Fruit fly (Drosophila melanogaster): ENCODE data around the gene CG33985.

CG33985 gene

dm6 chr3L:15493886-15494598, 32.6 kb downstream of the CG33985 start (continued):
- TF ChIP-seq ken (GFP tag; IDR thresholded peaks at IDR 0.05): no peak
- peak; percentile 35 for TF ChIP-seq CG8924 (tag; optimal IDR thresholded peaks at IDR 0.05)
- no peak for TF ChIP-seq hbn (GFP tag; IDR thresholded peaks at IDR 0.05; ENCODE audit: partially characterized antibody)
- TF ChIP-seq CG6254 (GFP tag; optimal IDR thresholded peaks at IDR 0.05): peak; percentile 8
- no peak for TF ChIP-seq crol (GFP tag; IDR thresholded peaks at IDR 0.05)
- TF ChIP-seq mld (GFP tag; IDR thresholded peaks at IDR 0.05; ENCODE audit: partially characterized antibody): no peak
- no peak for TF ChIP-seq D (optimal IDR thresholded peaks at IDR 0.05)
- peak; percentile 33 for TF ChIP-seq D (GFP tag; optimal IDR thresholded peaks at IDR 0.05)
- TF ChIP-seq croc (GFP tag; conservative IDR thresholded peaks at IDR 0.05): no peak
- no peak for TF ChIP-seq kni (GFP tag; optimal IDR thresholded peaks at IDR 0.05)
- no peak for TF ChIP-seq Optix (GFP tag; IDR thresholded peaks at IDR 0.05)
- no peak for TF ChIP-seq ac (GFP tag; optimal IDR thresholded peaks at IDR 0.05)
- no peak for TF ChIP-seq fd102C (GFP tag; optimal IDR thresholded peaks at IDR 0.05)
- no peak for TF ChIP-seq Dfd (GFP tag; optimal IDR thresholded peaks at IDR 0.05)
- TF ChIP-seq grau (tag; optimal IDR thresholded peaks at IDR 0.05): peak; percentile 30
- no peak for TF ChIP-seq onecut (GFP tag; IDR thresholded peaks at IDR 0.05)
- no peak; the same call in 2 of the 3 replicates for TF ChIP-seq CG6791 (GFP tag; IDR thresholded peaks at IDR 0.05; ENCODE audit: partially characterized antibody)
- no peak for TF ChIP-seq esg (GFP tag; conservative IDR thresholded peaks at IDR 0.05)
- no peak for TF ChIP-seq CG8089 (GFP tag; optimal IDR thresholded peaks at IDR 0.05)
- no peak for TF ChIP-seq Dad (GFP tag; optimal IDR thresholded peaks at IDR 0.05)
- no peak for TF ChIP-seq abd-A (tag; optimal IDR thresholded peaks at IDR 0.05)
- no peak for TF ChIP-seq Sry-β (GFP tag; optimal IDR thresholded peaks at IDR 0.05)
- no peak for TF ChIP-seq org-1 (GFP tag; optimal IDR thresholded peaks at IDR 0.05)
- no peak for TF ChIP-seq CG31365 (tag; optimal IDR thresholded peaks at IDR 0.05)
- TF ChIP-seq nerfin-2 (GFP tag; IDR thresholded peaks at IDR 0.05; ENCODE audit: partially characterized antibody): no peak
- no peak for TF ChIP-seq YL-1 (GFP tag; optimal IDR thresholded peaks at IDR 0.05)
- no peak for TF ChIP-seq Ets97D (GFP tag; optimal IDR thresholded peaks at IDR 0.05)
- TF ChIP-seq bcd (GFP tag; optimal IDR thresholded peaks at IDR 0.05): peak; percentile 34
- TF ChIP-seq CG12659 (GFP tag; optimal IDR thresholded peaks at IDR 0.05): peak; percentile 23
- TF ChIP-seq br (optimal IDR thresholded peaks at IDR 0.05): no peak
- no peak for TF ChIP-seq CG10565 (GFP tag; optimal IDR thresholded peaks at IDR 0.05)
- no peak for TF ChIP-seq gt (GFP tag; IDR thresholded peaks at IDR 0.05)
- no peak for TF ChIP-seq CG11456 (GFP tag; IDR thresholded peaks at IDR 0.05)
- no peak for TF ChIP-seq ro (GFP tag; IDR thresholded peaks at IDR 0.05)
- TF ChIP-seq BEAF-32 (GFP tag; optimal IDR thresholded peaks at IDR 0.05): no peak
- TF ChIP-seq CG16813 (GFP tag; IDR thresholded peaks at IDR 0.05; ENCODE audit: partially characterized antibody): no peak
- TF ChIP-seq zf30C (GFP tag; optimal IDR thresholded peaks at IDR 0.05): no peak
- TF ChIP-seq NFAT (GFP tag; IDR thresholded peaks at IDR 0.05): no peak
- TF ChIP-seq CG9437 (GFP tag; optimal IDR thresholded peaks at IDR 0.05): no peak
- TF ChIP-seq wdn (GFP tag; IDR thresholded peaks at IDR 0.05): no peak
- TF ChIP-seq amos (GFP tag; IDR thresholded peaks at IDR 0.05; ENCODE audit: partially characterized antibody): no peak
- TF ChIP-seq CG13123 (GFP tag; optimal IDR thresholded peaks at IDR 0.05): no peak
- no peak for TF ChIP-seq TFAM (GFP tag; optimal IDR thresholded peaks at IDR 0.05)
- no peak for TF ChIP-seq CG9797 (GFP tag; optimal IDR thresholded peaks at IDR 0.05)
- TF ChIP-seq NC2α (GFP tag; optimal IDR thresholded peaks at IDR 0.05): no peak
- TF ChIP-seq luna (GFP tag; optimal IDR thresholded peaks at IDR 0.05): no peak
- TF ChIP-seq CG3163 (GFP tag; optimal IDR thresholded peaks at IDR 0.05): peak; percentile 96
- TF ChIP-seq gro (GFP tag; optimal IDR thresholded peaks at IDR 0.05): no peak
- TF ChIP-seq ftz-f1 (GFP tag; optimal IDR thresholded peaks at IDR 0.05): no peak
- no peak for TF ChIP-seq CG13894 (tag; optimal IDR thresholded peaks at IDR 0.05)
- TF ChIP-seq CG4424 (GFP tag; optimal IDR thresholded peaks at IDR 0.05): peak; percentile 29

Data from whole organism, embryonic.